Worm (Caenorhabditis elegans): ENCODE data around the gene T03E6.9.

DNA sequence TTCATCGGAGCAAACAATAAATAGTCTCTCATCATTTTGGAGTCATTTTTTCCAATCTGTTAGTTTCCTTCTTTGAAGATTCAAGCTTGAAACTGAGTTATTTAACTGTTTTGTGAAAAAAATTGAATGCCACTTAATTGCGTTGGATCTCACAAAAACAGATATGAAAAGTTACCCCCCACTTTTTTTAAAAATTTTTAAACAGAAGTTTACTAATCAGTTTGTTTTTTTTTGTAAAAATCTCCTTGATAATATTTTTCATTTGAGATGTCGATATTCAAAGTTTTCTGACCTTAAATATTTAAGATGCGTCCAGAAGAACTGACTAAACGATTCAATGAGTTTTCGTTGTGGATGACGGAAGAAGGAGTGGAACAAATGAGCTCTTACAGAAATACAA lies 5.8 kb upstream of the T03E6.9 start, which contains the start of gene Y32B12C.1:
- TF ChIP-seq nhr-28 (tag; optimal IDR thresholded peaks at IDR 0.05), result no peak
- no peak for TF ChIP-seq lin-15B (tag; optimal IDR thresholded peaks at IDR 0.05)
- no peak for TF ChIP-seq unc-62 (GFP tag; optimal IDR thresholded peaks at IDR 0.05)
- TF ChIP-seq ztf-11 (tag; optimal IDR thresholded peaks at IDR 0.05), result no peak
- TF ChIP-seq lin-39 (tag; optimal IDR thresholded peaks at IDR 0.05), result no peak
- no peak for TF ChIP-seq nhr-77 (tag; optimal IDR thresholded peaks at IDR 0.05)
- no peak for TF ChIP-seq elt-3 (tag; optimal IDR thresholded peaks at IDR 0.05)
